Worm (Caenorhabditis elegans): ENCODE data around the gene str-140.

DNA sequence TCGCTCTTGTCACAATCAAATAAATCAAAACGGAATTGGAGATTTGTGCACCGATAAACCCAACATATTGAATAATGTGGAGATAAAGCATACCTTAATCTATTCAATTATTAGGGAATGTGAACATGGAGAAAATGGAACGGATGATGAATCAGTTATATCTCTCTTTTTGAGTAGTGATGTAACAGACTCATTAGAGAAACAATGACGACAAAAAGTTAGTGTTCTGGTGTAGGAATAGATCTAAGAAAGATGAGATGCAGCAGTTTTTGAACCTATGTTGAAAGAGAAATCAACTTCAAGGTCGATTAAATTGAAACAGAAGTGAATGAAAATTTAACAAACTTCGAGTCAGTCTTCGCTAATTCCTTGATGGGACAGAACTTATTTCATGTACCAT is 27.7 kb upstream of the str-140 start, which contains the start of gene str-146:
- TF ChIP-seq lin-11 (tag; optimal IDR thresholded peaks at IDR 0.05) (no peak), mdl-1 (tag; optimal IDR thresholded peaks at IDR 0.05) (no peak), unc-55 (GFP tag; optimal IDR thresholded peaks at IDR 0.05) (no peak), nhr-77 (tag; optimal IDR thresholded peaks at IDR 0.05) (no peak)

Measured in whole organism, L2 larva.